Worm (Caenorhabditis elegans): ENCODE data around the gene mltn-7.

The mltn-7 gene

ce11 chrV:381227-381950 is 11.3 kb downstream of the mltn-7 start, which contains the start of gene ZK6.8 (continued):
- TF ChIP-seq egl-43 (GFP tag; IDR thresholded peaks at IDR 0.05): no peak

- peak; percentile 82 for TF ChIP-seq dve-1 (tag; optimal IDR thresholded peaks at IDR 0.05; ENCODE audit: insufficient read depth)
- peak; percentile 78 for TF ChIP-seq nhr-28 (tag; optimal IDR thresholded peaks at IDR 0.05)
- TF ChIP-seq lsy-2 (tag; optimal IDR thresholded peaks at IDR 0.05): peak in 1 of 2 experiments; percentile 16
- no peak for TF ChIP-seq Y105C5A.15 (GFP tag; IDR thresholded peaks at IDR 0.05)
- no peak for TF ChIP-seq ces-1 (GFP tag; optimal IDR thresholded peaks at IDR 0.05)
- TF ChIP-seq ztf-7 (tag; optimal IDR thresholded peaks at IDR 0.05): no peak
- TF ChIP-seq hif-1 (tag; optimal IDR thresholded peaks at IDR 0.05): no peak
- TF ChIP-seq ama-1 (optimal IDR thresholded peaks at IDR 0.05): no peak
- no peak for TF ChIP-seq nhr-48 (tag; optimal IDR thresholded peaks at IDR 0.05)
- no peak for TF ChIP-seq hlh-30 (tag; optimal IDR thresholded peaks at IDR 0.05; ENCODE audit: insufficient read depth)
- no peak for TF ChIP-seq pha-4 (GFP tag; IDR thresholded peaks at IDR 0.05)
- no peak for TF ChIP-seq pha-4 (tag; optimal IDR thresholded peaks at IDR 0.05)
- no peak for TF ChIP-seq daf-16 (GFP tag; optimal IDR thresholded peaks at IDR 0.05)
- TF ChIP-seq daf-16 (tag; optimal IDR thresholded peaks at IDR 0.05): peak; percentile 66
- no peak for TF ChIP-seq snpc-4 (tag; optimal IDR thresholded peaks at IDR 0.05)
- no peak for TF ChIP-seq dmd-8 (GFP tag; IDR thresholded peaks at IDR 0.05)
- no peak for TF ChIP-seq lim-7 (GFP tag; IDR thresholded peaks at IDR 0.05)
- peak; percentile 73 for TF ChIP-seq pqm-1 (tag; optimal IDR thresholded peaks at IDR 0.05)
- TF ChIP-seq hmg-1.1 (GFP tag; IDR thresholded peaks at IDR 0.05): no peak
- no peak for TF ChIP-seq Y5F2A.4 (GFP tag; optimal IDR thresholded peaks at IDR 0.05)
- peak; percentile 70 for TF ChIP-seq dmd-6 (GFP tag; IDR thresholded peaks at IDR 0.05)
- no peak for TF ChIP-seq nhr-76 (tag; optimal IDR thresholded peaks at IDR 0.05)
- no peak for TF ChIP-seq lir-3 (tag; optimal IDR thresholded peaks at IDR 0.05)
- TF ChIP-seq ceh-44 (GFP tag; IDR thresholded peaks at IDR 0.05): no peak
- TF ChIP-seq aly-2 (tag; optimal IDR thresholded peaks at IDR 0.05): no peak
- TF ChIP-seq snpc-1.2 (GFP tag; IDR thresholded peaks at IDR 0.05): no peak
- peak; percentile 21 for TF ChIP-seq hlh-11 (tag; optimal IDR thresholded peaks at IDR 0.05)
- no peak for TF ChIP-seq zip-2 (tag; optimal IDR thresholded peaks at IDR 0.05)
These were observed 14.4 kb downstream of the mltn-7 start for ce11 chrV:384511-384910.

ce11 chrV:385488-385887 is 15.4 kb downstream of the mltn-7 start, which contains the start of gene lipl-5:
Gene lipl-5, plus strand, starts transcription at chrV:385746.
- TF ChIP-seq unc-39 (tag; optimal IDR thresholded peaks at IDR 0.05) (no peak), sdz-12 (GFP tag; optimal IDR thresholded peaks at IDR 0.05) (no peak), daf-16 (GFP tag; optimal IDR thresholded peaks at IDR 0.05) (no peak), daf-16 (tag; optimal IDR thresholded peaks at IDR 0.05) (peak; percentile 72), php-3 (GFP tag; IDR thresholded peaks at IDR 0.05) (peak; percentile 87), mxl-3 (GFP tag; optimal IDR thresholded peaks at IDR 0.05) (peak; percentile 83), hlh-11 (tag; optimal IDR thresholded peaks at IDR 0.05) (peak; percentile 73), mdl-1 (tag; optimal IDR thresholded peaks at IDR 0.05) (peak in 1 of 2 experiments; percentile 48), dmd-6 (GFP tag; IDR thresholded peaks at IDR 0.05) (peak; percentile 90), dve-1 (tag; optimal IDR thresholded peaks at IDR 0.05; ENCODE audit: insufficient read depth) (peak; percentile 65), hlh-30 (tag; optimal IDR thresholded peaks at IDR 0.05; ENCODE audit: insufficient read depth) (peak; percentile 50), set-16 (GFP tag; IDR thresholded peaks at IDR 0.05) (no peak), nhr-48 (tag; optimal IDR thresholded peaks at IDR 0.05) (peak; percentile 7), mes-2 (tag; optimal IDR thresholded peaks at IDR 0.05; ENCODE audit: poor library complexity, severe bottlenecking) (peak; percentile 27), tra-1 (GFP tag; IDR thresholded peaks at IDR 0.05) (0 out of 2 replicates have a peak, but pooled peaks have one; percentile 34), pqm-1 (tag; optimal IDR thresholded peaks at IDR 0.05) (peak; percentile 85), nhr-28 (tag; optimal IDR thresholded peaks at IDR 0.05) (peak; percentile 96), nhr-77 (tag; optimal IDR thresholded peaks at IDR 0.05) (peak; percentile 86), lin-15B (tag; optimal IDR thresholded peaks at IDR 0.05) (no peak), F44E2.7 (GFP tag; IDR thresholded peaks at IDR 0.05) (no peak), ZK546.5 (tag; optimal IDR thresholded peaks at IDR 0.05) (no peak), nhr-102 (tag; optimal IDR thresholded peaks at IDR 0.05) (peak; percentile 48), ceh-28 (tag; optimal IDR thresholded peaks at IDR 0.05) (no peak)

Measured in whole organism, L4 larva.